Fruit fly (Drosophila melanogaster) whole organism, embryonic: ENCODE measurements around the gene CG7656.

ENCODE experiments used
- CG10565 ChIP-seq: fragments of 200-800 bp; sonication (Bioruptor generic); optimal IDR thresholded peaks from 3 replicates; lab custom pipeline; 2016; ENCODE audit warnings: missing biosample characterization, mild to moderate bottlenecking, missing genetic modification characterization
- CG10654 ChIP-seq: fragments of 200-800 bp; sonication (Bioruptor generic); optimal IDR thresholded peaks from 2 replicates; lab custom pipeline; 2016; ENCODE audit warnings: missing biosample characterization, missing genetic modification characterization
- CG11093 ChIP-seq: fragments of 200-800 bp; sonication (Bioruptor generic); IDR thresholded peaks from 3 replicates; pipeline ENCODE4 v1.3.6; 2022; ENCODE audit warnings: missing biosample characterization, missing genetic modification characterization
- CG11723 ChIP-seq: fragments of 200-800 bp; sonication (Bioruptor generic); optimal IDR thresholded peaks from 2 replicates; lab custom pipeline; 2017; ENCODE audit warnings: missing biosample characterization, mild to moderate bottlenecking, missing genetic modification characterization
- CG12744 ChIP-seq: fragments of 200-800 bp; sonication (Bioruptor generic); optimal IDR thresholded peaks from 2 replicates; lab custom pipeline; 2016; ENCODE audit warnings: missing biosample characterization, missing genetic modification characterization
- CG13424 ChIP-seq: fragments of 200-800 bp; sonication (Bioruptor generic); optimal IDR thresholded peaks from 2 replicates; lab custom pipeline; 2019; ENCODE audit warnings: missing biosample characterization, mild to moderate bottlenecking, missing genetic modification characterization, moderate library complexity
- CG13624 ChIP-seq: fragments of 200-800 bp; sonication (Bioruptor generic); optimal IDR thresholded peaks from 2 replicates; lab custom pipeline; 2016; ENCODE audit warnings: missing biosample characterization, missing genetic modification characterization
- CG2889 ChIP-seq: fragments of 200-800 bp; sonication (Bioruptor generic); IDR thresholded peaks from 3 replicates; pipeline ENCODE4 v1.3.6; 2022; ENCODE audit warnings: missing biosample characterization, missing genetic modification characterization
- CG30431 ChIP-seq: fragments of 200-800 bp; sonication (Bioruptor generic); optimal IDR thresholded peaks from 2 replicates; lab custom pipeline; 2017; ENCODE audit warnings: missing biosample characterization, missing genetic modification characterization
- CG3838 ChIP-seq: fragments of 200-800 bp; sonication (Bioruptor generic); optimal IDR thresholded peaks from 3 replicates; lab custom pipeline; 2016; ENCODE audit warnings: missing biosample characterization, missing genetic modification characterization
- CG5180 ChIP-seq: fragments of 200-800 bp; sonication (Bioruptor generic); optimal IDR thresholded peaks from 3 replicates; lab custom pipeline; 2017; ENCODE audit warnings: missing biosample characterization, missing genetic modification characterization, mild to moderate bottlenecking, moderate library complexity, missing genetic modification reagents
- CG5953 ChIP-seq: fragments of 200-800 bp; sonication (Bioruptor generic); IDR thresholded peaks from 2 replicates; pipeline ENCODE4 v1.3.6; 2022; ENCODE audit warnings: missing biosample characterization, missing genetic modification characterization
- CG8478 ChIP-seq: fragments of >200 bp; optimal IDR thresholded peaks from 2 replicates; lab custom pipeline; 2018
- Chrac-16 ChIP-seq: fragments of 200-800 bp; sonication (Bioruptor generic); optimal IDR thresholded peaks from 3 replicates; lab custom pipeline; 2016; ENCODE audit warnings: missing biosample characterization, missing genetic modification characterization
- Dek ChIP-seq: fragments of 200-800 bp; sonication (Bioruptor generic); optimal IDR thresholded peaks from 3 replicates; lab custom pipeline; 2019; ENCODE audit warnings: missing biosample characterization, mild to moderate bottlenecking, missing genetic modification characterization, moderate library complexity
- Dll ChIP-seq: fragments of 200-800 bp; sonication (Bioruptor generic); IDR thresholded peaks from 4 replicates; pipeline ENCODE4 v1.3.6; 2022; ENCODE audit warnings: missing biosample characterization, missing genetic modification characterization; ENCODE audit not compliant: partially characterized antibody
- Dref ChIP-seq: fragments of 200-800 bp; sonication (Bioruptor generic); IDR thresholded peaks from 2 replicates; pipeline ENCODE4 v1.3.6; 2022; ENCODE audit warnings: missing biosample characterization, missing genetic modification characterization
- Drgx ChIP-seq: fragments of 200-800 bp; sonication (Bioruptor generic); IDR thresholded peaks from 2 replicates; pipeline ENCODE4 v1.3.6; 2022; ENCODE audit warnings: missing biosample characterization, missing genetic modification characterization
- Eip74EF ChIP-seq, 2 experiments: fragments of 200-800 bp in 1 of 2; fragments of >200 bp in 1 of 2; sonication (Bioruptor generic) in 1 of 2; optimal IDR thresholded peaks; 2 replicates each; lab custom pipeline; 2017 to 2019; ENCODE audit warnings: missing biosample characterization in 2 of 2, missing genetic modification characterization in 2 of 2, mild to moderate bottlenecking in 1 of 2, moderate library complexity in 1 of 2
- H2.0 ChIP-seq: fragments of 200-800 bp; sonication (Bioruptor generic); IDR thresholded peaks from 2 replicates; pipeline ENCODE4 v1.3.6; 2022; ENCODE audit warnings: missing biosample characterization, missing genetic modification characterization
- HLH4C ChIP-seq: fragments of 200-800 bp; sonication (Bioruptor generic); IDR thresholded peaks from 3 replicates; pipeline ENCODE4 v1.3.6; 2022; ENCODE audit warnings: missing biosample characterization, missing genetic modification characterization; ENCODE audit not compliant: partially characterized antibody
- Hmx ChIP-seq: fragments of 200-800 bp; sonication (Bioruptor generic); optimal IDR thresholded peaks from 2 replicates; lab custom pipeline; 2016; ENCODE audit warnings: missing biosample characterization, missing genetic modification characterization
- NC2α ChIP-seq: fragments of 200-800 bp; sonication (Bioruptor generic); optimal IDR thresholded peaks from 2 replicates; lab custom pipeline; 2016; ENCODE audit warnings: missing biosample characterization, missing genetic modification characterization
- Nf-YB ChIP-seq: fragments of 200-800 bp; sonication (Bioruptor generic); optimal IDR thresholded peaks from 3 replicates; lab custom pipeline; 2019; ENCODE audit warnings: missing biosample characterization, mild to moderate bottlenecking, missing genetic modification characterization, moderate library complexity
- PHDP ChIP-seq: fragments of 200-800 bp; sonication (Bioruptor generic); optimal IDR thresholded peaks from 3 replicates; lab custom pipeline; 2018; ENCODE audit warnings: missing biosample characterization, mild to moderate bottlenecking, missing genetic modification characterization, moderate library complexity
- Pdp1 ChIP-seq, 2 experiments: fragments of 200-800 bp; sonication (Bioruptor generic); optimal IDR thresholded peaks; 3 replicates each; lab custom pipeline; 2016; ENCODE audit warnings: missing biosample characterization in 2 of 2, missing genetic modification characterization in 2 of 2, mild to moderate bottlenecking in 1 of 2, moderate library complexity in 1 of 2
- Ptx1 ChIP-seq: fragments of 200-800 bp; sonication (Bioruptor generic); IDR thresholded peaks from 2 replicates; pipeline ENCODE4 v1.3.6; 2022; ENCODE audit warnings: missing biosample characterization, missing genetic modification characterization
- Xrp1 ChIP-seq: fragments of 200-800 bp; sonication (Bioruptor generic); IDR thresholded peaks from 2 replicates; pipeline ENCODE4 v1.3.6; 2022; ENCODE audit warnings: missing biosample characterization, missing genetic modification characterization
- ap ChIP-seq: fragments of 200-800 bp; sonication (Bioruptor generic); IDR thresholded peaks from 2 replicates; pipeline ENCODE4 v1.3.6; 2022; ENCODE audit warnings: missing biosample characterization, missing genetic modification characterization
- bab2 ChIP-seq: fragments of 200-800 bp; sonication (Bioruptor generic); optimal IDR thresholded peaks from 2 replicates; lab custom pipeline; 2016; ENCODE audit warnings: missing biosample characterization, missing genetic modification characterization
- dan ChIP-seq: fragments of 200-800 bp; sonication (Bioruptor generic); IDR thresholded peaks from 2 replicates; pipeline ENCODE4 v1.3.6; 2022; ENCODE audit warnings: missing biosample characterization, missing genetic modification characterization
- dpn ChIP-seq, 2 experiments: fragments of 200-800 bp; sonication (Bioruptor generic); optimal IDR thresholded peaks; 3 replicates each; lab custom pipeline; 2016; ENCODE audit warnings: missing biosample characterization in 2 of 2, missing genetic modification characterization in 2 of 2
- gce ChIP-seq: fragments of 200-800 bp; sonication (Bioruptor generic); IDR thresholded peaks from 3 replicates; pipeline ENCODE4 v1.3.6; 2022; ENCODE audit warnings: missing biosample characterization, missing genetic modification characterization
- gro ChIP-seq: fragments of 200-800 bp; sonication (Bioruptor generic); optimal IDR thresholded peaks from 2 replicates; lab custom pipeline; 2016; ENCODE audit warnings: missing biosample characterization, missing genetic modification characterization
- gt ChIP-seq: fragments of 200-800 bp; sonication (Bioruptor generic); IDR thresholded peaks from 2 replicates; pipeline ENCODE4 v1.3.6; 2022; ENCODE audit warnings: missing biosample characterization, missing genetic modification characterization
- inv ChIP-seq: fragments of 200-800 bp; sonication (Bioruptor generic); IDR thresholded peaks from 2 replicates; pipeline ENCODE4 v1.3.6; 2022; ENCODE audit warnings: missing biosample characterization, missing genetic modification characterization; ENCODE audit not compliant: partially characterized antibody
- jigr1 ChIP-seq: fragments of 200-800 bp; sonication (Bioruptor generic); IDR thresholded peaks from 3 replicates; pipeline ENCODE4 v1.3.6; 2022; ENCODE audit warnings: missing biosample characterization, missing genetic modification characterization
- lab ChIP-seq: fragments of 200-800 bp; sonication (Bioruptor generic); optimal IDR thresholded peaks from 3 replicates; lab custom pipeline; 2017; ENCODE audit warnings: missing biosample characterization, missing genetic modification characterization, mild to moderate bottlenecking, moderate library complexity, missing genetic modification reagents
- peb ChIP-seq: fragments of 200-800 bp; sonication (Bioruptor generic); IDR thresholded peaks from 2 replicates; pipeline ENCODE4 v1.3.6; 2022; ENCODE audit warnings: missing biosample characterization, missing genetic modification characterization
- rib ChIP-seq: fragments of 200-800 bp; sonication (Bioruptor generic); IDR thresholded peaks from 2 replicates; pipeline ENCODE4 v1.3.6; 2022; ENCODE audit warnings: missing biosample characterization, missing genetic modification characterization
- ro ChIP-seq: fragments of 200-800 bp; sonication (Bioruptor generic); IDR thresholded peaks from 2 replicates; pipeline ENCODE4 v1.3.6; 2022; ENCODE audit warnings: missing biosample characterization, missing genetic modification characterization
- sim ChIP-seq: fragments of 200-800 bp; sonication (Bioruptor generic); IDR thresholded peaks from 2 replicates; pipeline ENCODE4 v1.3.6; 2022; ENCODE audit warnings: missing biosample characterization, missing genetic modification characterization
- slp2 ChIP-seq: fragments of 200-800 bp; sonication (Bioruptor generic); optimal IDR thresholded peaks from 2 replicates; lab custom pipeline; 2016; ENCODE audit warnings: missing biosample characterization, missing genetic modification characterization
- sna ChIP-seq: fragments of 200-800 bp; sonication (Bioruptor generic); IDR thresholded peaks from 2 replicates; pipeline ENCODE4 v1.3.6; 2022; ENCODE audit warnings: missing biosample characterization, missing genetic modification characterization; ENCODE audit not compliant: partially characterized antibody
- stwl ChIP-seq: fragments of 200-800 bp; sonication (Bioruptor generic); optimal IDR thresholded peaks from 3 replicates; lab custom pipeline; 2018; ENCODE audit warnings: missing biosample characterization, mild to moderate bottlenecking, missing genetic modification characterization, moderate library complexity
- tin ChIP-seq: fragments of 200-800 bp; sonication (Bioruptor generic); optimal IDR thresholded peaks from 3 replicates; lab custom pipeline; 2016; ENCODE audit warnings: missing biosample characterization, missing genetic modification characterization
- tx ChIP-seq: fragments of 200-800 bp; sonication (Bioruptor generic); optimal IDR thresholded peaks from 2 replicates; lab custom pipeline; 2016; ENCODE audit warnings: missing biosample characterization, missing genetic modification characterization
- vnd ChIP-seq: fragments of 200-800 bp; sonication (Bioruptor generic); IDR thresholded peaks from 3 replicates; pipeline ENCODE4 v1.3.6; 2022; ENCODE audit warnings: missing biosample characterization, missing genetic modification characterization; ENCODE audit not compliant: partially characterized antibody
- vvl ChIP-seq: fragments of 200-800 bp; sonication (Bioruptor generic); IDR thresholded peaks from 2 replicates; pipeline ENCODE4 v1.3.6; 2022; ENCODE audit warnings: missing biosample characterization, missing genetic modification characterization

Gene CG7656

DNA sequence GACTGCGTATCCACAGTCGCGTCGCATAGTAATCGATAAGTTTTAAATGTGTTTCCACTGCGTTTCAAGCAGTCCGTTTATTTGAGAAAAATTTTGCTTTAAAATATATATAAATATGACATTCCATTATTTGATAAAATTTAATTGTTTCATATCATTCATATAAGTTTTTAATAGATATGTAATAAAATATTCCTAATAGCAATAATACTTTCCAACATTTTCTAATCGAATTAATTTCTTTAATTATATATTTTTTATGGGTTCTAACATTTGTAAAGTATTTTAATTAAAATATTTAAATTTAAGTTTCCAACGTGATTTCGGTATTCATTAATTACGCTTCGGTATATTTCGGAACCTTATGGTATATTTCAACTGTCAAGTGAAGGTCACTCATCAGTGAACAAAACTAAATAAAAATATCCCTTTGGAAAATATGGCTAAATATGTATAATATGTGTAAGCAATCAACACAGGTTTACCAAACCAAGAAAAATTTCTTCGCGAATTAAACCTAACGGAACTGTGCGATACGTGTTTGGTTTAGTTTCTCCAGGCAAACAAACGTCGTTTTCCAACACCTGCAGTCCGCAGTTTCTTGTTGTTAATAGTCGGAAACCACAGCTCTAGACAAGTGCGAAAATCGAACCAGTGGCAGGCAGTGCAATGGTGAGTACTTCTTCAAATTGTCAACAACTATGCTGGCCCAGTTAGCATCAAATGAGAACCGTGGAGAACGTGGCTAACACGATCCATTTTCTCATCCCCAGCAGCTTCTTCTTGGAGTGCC, 24.7 kb downstream of the CG7656 start, which contains the start of the genes CG7739 and SCCRO (continued):
- peak; percentile 81 for TF ChIP-seq Xrp1 (GFP tag; lab: Robert Waterston, UW)
- TF ChIP-seq CG5953 (GFP tag; lab: Robert Waterston, UW) = no peak
- peak; percentile 47; the same call in 1 of the 2 replicates for TF ChIP-seq rib (GFP tag; lab: Robert Waterston, UW)
- peak; percentile 83 for TF ChIP-seq Dref (GFP tag; lab: Robert Waterston, UW)
- no peak for TF ChIP-seq jigr1 (GFP tag; lab: Robert Waterston, UW)
- no peak for TF ChIP-seq Eip74EF (GFP tag; optimal IDR thresholded peaks at IDR 0.05; lab: Kevin White, UChicago)
- peak; percentile 56; the same call in 1 of the 3 replicates for TF ChIP-seq CG2889
- TF ChIP-seq CG10565 (GFP tag; lab: Kevin White, UChicago) = no peak
- no peak for TF ChIP-seq gt (GFP tag; lab: Robert Waterston, UW)
- no peak for TF ChIP-seq CG12744 (GFP tag; lab: Kevin White, UChicago)
- no peak for TF ChIP-seq CG11723 (GFP tag; lab: Kevin White, UChicago)
- no peak for TF ChIP-seq gce
- peak; percentile 40 for TF ChIP-seq CG13624 (GFP tag; lab: Kevin White, UChicago)
- TF ChIP-seq inv (GFP tag; lab: Robert Waterston, UW) = peak; percentile 52; the same call in 1 of the 2 replicates
- peak; percentile 27 for TF ChIP-seq Nf-YB (GFP tag; lab: Kevin White, UChicago)
- no peak; the same call in 1 of the 2 replicates for TF ChIP-seq ap (GFP tag; lab: Robert Waterston, UW)
- TF ChIP-seq CG30431 = no peak
- no peak for TF ChIP-seq lab (GFP tag; lab: Kevin White, UChicago)
- TF ChIP-seq CG8478 = no peak
- TF ChIP-seq Drgx (GFP tag; lab: Robert Waterston, UW) = peak; percentile 68
- TF ChIP-seq CG3838 (GFP tag; lab: Kevin White, UChicago) = no peak
- TF ChIP-seq Ptx1 = peak; percentile 75
- 0 out of 2 replicates have a peak, but pooled peaks have one; percentile 48 for TF ChIP-seq sna (GFP tag; lab: Robert Waterston, UW)
- TF ChIP-seq H2.0 (GFP tag; lab: Robert Waterston, UW) = peak; percentile 81
- no peak for TF ChIP-seq sim
- no peak for TF ChIP-seq Hmx (GFP tag; lab: Kevin White, UChicago)
- TF ChIP-seq CG10654 (GFP tag; lab: Kevin White, UChicago) = peak; percentile 39
- peak; percentile 65 for TF ChIP-seq tin (GFP tag; lab: Kevin White, UChicago)
- peak; percentile 78 for TF ChIP-seq Dek
- TF ChIP-seq CG13424 (tag; lab: Kevin White, UChicago) = peak; percentile 66
- TF ChIP-seq stwl (tag; lab: Kevin White, UChicago) = peak; percentile 33
- TF ChIP-seq peb (GFP tag; lab: Robert Waterston, UW) = no peak
- peak; percentile 64 for TF ChIP-seq PHDP (tag; lab: Kevin White, UChicago)
- TF ChIP-seq slp2 (GFP tag; lab: Kevin White, UChicago) = no peak
- peak; percentile 59; the same call in 2 of the 4 replicates for TF ChIP-seq Dll (GFP tag; lab: Robert Waterston, UW)
- peak in 1 of 2 experiments; percentile 3 for TF ChIP-seq Pdp1 (GFP tag; optimal IDR thresholded peaks at IDR 0.05; lab: Kevin White, UChicago)
- TF ChIP-seq vnd (GFP tag; lab: Robert Waterston, UW) = peak; percentile 7; the same call in 1 of the 3 replicates
- TF ChIP-seq HLH4C (GFP tag; lab: Robert Waterston, UW) = no peak; the same call in 1 of the 3 replicates
- TF ChIP-seq dan (GFP tag; lab: Robert Waterston, UW) = no peak
- no peak for TF ChIP-seq CG11093
- peak; percentile 2 for TF ChIP-seq gro
- TF ChIP-seq CG5180 (GFP tag; lab: Kevin White, UChicago) = no peak
- TF ChIP-seq Chrac-16 = peak; percentile 53
- peak; percentile 22 to 23 for TF ChIP-seq dpn (GFP tag; optimal IDR thresholded peaks at IDR 0.05; lab: Kevin White, UChicago)
- no peak for TF ChIP-seq bab2 (GFP tag; lab: Kevin White, UChicago)
- no peak for TF ChIP-seq tx (GFP tag; lab: Kevin White, UChicago)
- TF ChIP-seq vvl (GFP tag; lab: Robert Waterston, UW) = peak; percentile 82
- TF ChIP-seq ro (GFP tag; lab: Robert Waterston, UW) = no peak
- no peak for TF ChIP-seq NC2α (GFP tag; lab: Kevin White, UChicago)
